Worm (Caenorhabditis elegans) whole organism, early embryonic: ENCODE results near the gene slcf-2.
A peak's percentile ranks its signal among the peaks of the same experiment; 100 is the strongest.

Source experiments
- B0310.2 ChIP-seq: sonication (generic microtip); optimal IDR thresholded peaks from 2 replicates; lab custom pipeline; 2016; ENCODE audit warnings: mild to moderate bottlenecking, missing genetic modification characterization, missing compliant biosample characterization
- F13C5.2 ChIP-seq: sonication (generic microtip); optimal IDR thresholded peaks from 2 replicates; lab custom pipeline; 2017; ENCODE audit warnings: mild to moderate bottlenecking, missing genetic modification characterization, inconsistent platforms, missing compliant biosample characterization
- aly-1 ChIP-seq: sonication (generic microtip); optimal IDR thresholded peaks from 2 replicates; lab custom pipeline; 2016; ENCODE audit warnings: missing genetic modification characterization, missing compliant biosample characterization
- ama-1 ChIP-seq: fragments of 150-350 bp; optimal IDR thresholded peaks from 2 replicates; lab custom pipeline; 2014
- ceh-13 ChIP-seq: fragments of 200-800 bp; sonication (Bioruptor generic); optimal IDR thresholded peaks from 2 replicates; lab custom pipeline; 2018; ENCODE audit warnings: mild to moderate bottlenecking, missing genetic modification characterization, missing compliant biosample characterization
- ceh-36 ChIP-seq: sonication (generic microtip); optimal IDR thresholded peaks from 2 replicates; lab custom pipeline; 2016; ENCODE audit warnings: missing genetic modification characterization, inconsistent platforms, missing compliant biosample characterization
- ets-7 ChIP-seq: sonication (generic microtip); optimal IDR thresholded peaks from 2 replicates; lab custom pipeline; 2016; ENCODE audit warnings: missing genotype, missing genetic modification characterization, missing compliant biosample characterization
- flt-1 ChIP-seq: fragments of 200-800 bp; sonication (Bioruptor generic); IDR thresholded peaks from 2 replicates; pipeline ENCODE4 v1.3.6; 2022; ENCODE audit warnings: missing genetic modification characterization, missing compliant biosample characterization
- hmbx-1 ChIP-seq: sonication (generic microtip); optimal IDR thresholded peaks from 2 replicates; lab custom pipeline; 2016; ENCODE audit warnings: mild to moderate bottlenecking, missing genetic modification characterization, missing compliant biosample characterization
- hmg-4 ChIP-seq: fragments of 200-800 bp; sonication (Bioruptor generic); optimal IDR thresholded peaks from 2 replicates; lab custom pipeline; 2018; ENCODE audit warnings: mild to moderate bottlenecking, missing genetic modification characterization, missing compliant biosample characterization
- hnd-1 ChIP-seq: sonication (generic microtip); optimal IDR thresholded peaks from 2 replicates; lab custom pipeline; 2016; ENCODE audit warnings: missing genetic modification characterization, missing compliant biosample characterization
- pes-1 ChIP-seq: fragments of 200-800 bp; sonication (Bioruptor generic); IDR thresholded peaks from 2 replicates; pipeline ENCODE4 v1.3.6; 2022; ENCODE audit warnings: missing genetic modification reagents, missing genetic modification characterization, missing compliant biosample characterization
- scrt-1 ChIP-seq: fragments of 200-800 bp; sonication (Bioruptor generic); IDR thresholded peaks from 2 replicates; pipeline ENCODE4 v1.3.6; 2022; ENCODE audit warnings: missing genetic modification characterization, missing compliant biosample characterization
- sea-1 ChIP-seq: fragments of 200-800 bp; sonication (Bioruptor generic); conservative IDR thresholded peaks from 2 replicates; pipeline ENCODE4 v1.3.6; 2022; ENCODE audit warnings: missing genetic modification characterization, missing compliant biosample characterization
- tbx-11 ChIP-seq: fragments of 200-800 bp; sonication (Bioruptor generic); IDR thresholded peaks from 2 replicates; pipeline ENCODE4 v1.3.6; 2022; ENCODE audit warnings: missing genetic modification characterization, missing compliant biosample characterization
- tbx-37 ChIP-seq: fragments of 200-800 bp; sonication (Bioruptor generic); conservative IDR thresholded peaks from 2 replicates; pipeline ENCODE4 v1.3.6; 2022; ENCODE audit warnings: missing genetic modification reagents, missing genetic modification characterization, missing compliant biosample characterization
- tra-4 ChIP-seq: sonication (generic microtip); optimal IDR thresholded peaks from 2 replicates; lab custom pipeline; 2017; ENCODE audit warnings: missing genetic modification characterization, missing compliant biosample characterization

The slcf-2 gene

DNA sequence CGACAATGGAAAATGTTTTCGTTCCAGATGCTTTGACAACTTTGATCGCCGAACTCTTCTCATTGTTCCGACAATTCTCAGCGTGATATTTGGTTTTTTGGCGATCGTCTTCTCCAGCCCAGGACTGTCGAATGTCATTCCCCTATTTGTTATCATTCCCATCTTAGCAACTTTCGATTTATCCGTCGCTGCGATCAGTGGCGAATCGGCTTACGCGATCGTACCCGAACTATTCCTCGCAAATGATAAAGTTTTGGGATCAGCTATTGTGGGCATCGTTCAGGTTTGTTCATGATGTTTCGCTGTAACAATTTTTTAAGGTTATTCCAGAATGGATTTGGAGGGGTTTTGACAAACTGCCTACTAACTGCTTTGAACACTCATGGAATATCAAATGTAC is 3.1 kb downstream of the slcf-2 start:
- TF ChIP-seq tbx-37 (GFP tag; lab: Robert Waterston, UW) (no peak), aly-1 (tag; lab: Kevin White, UChicago) (no peak), ets-7 (no peak), F13C5.2 (tag; lab: Kevin White, UChicago) (no peak), flt-1 (GFP tag; lab: Robert Waterston, UW) (no peak), hnd-1 (tag; lab: Kevin White, UChicago) (no peak), hmbx-1 (no peak), ama-1 (lab: Kevin White, UChicago) (no peak), ceh-36 (no peak), hmg-4 (GFP tag; lab: Kevin White, UChicago) (no peak), B0310.2 (tag; lab: Kevin White, UChicago) (no peak), ceh-13 (GFP tag; lab: Kevin White, UChicago) (no peak), scrt-1 (GFP tag; lab: Robert Waterston, UW) (no peak)

ce11 chrX:3399917-3400316 is 6.3 kb downstream of the slcf-2 start, which contains the start of gene cht-1:
TSS of gene cht-1 (minus strand) at chrX:3400017.
- no peak for TF ChIP-seq tra-4 (tag; lab: Kevin White, UChicago)
- no peak for TF ChIP-seq ets-7
- TF ChIP-seq flt-1 (GFP tag; lab: Robert Waterston, UW) = no peak
- no peak for TF ChIP-seq scrt-1 (GFP tag; lab: Robert Waterston, UW)

DNA sequence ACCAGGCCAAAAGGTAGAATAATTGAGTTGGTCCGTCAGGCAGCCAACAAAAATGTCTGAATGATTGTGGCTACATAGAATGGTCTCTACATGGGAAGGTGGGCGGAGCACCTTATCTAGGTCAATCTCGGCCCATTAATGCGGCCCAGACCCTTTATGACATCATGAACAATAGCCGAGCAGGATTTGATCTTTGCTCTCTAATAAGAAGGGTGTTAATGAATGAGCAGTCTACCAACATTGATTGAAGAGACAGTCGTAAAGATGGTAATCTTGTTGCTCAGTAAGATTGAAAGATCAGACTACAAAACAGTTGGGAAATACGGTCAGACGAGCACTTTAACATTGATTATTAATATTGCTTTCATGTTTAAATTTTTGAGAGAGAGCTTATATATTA is 6.7 kb downstream of the slcf-2 start:
- TF ChIP-seq tra-4 (tag; lab: Kevin White, UChicago) = no peak
- TF ChIP-seq ama-1 (lab: Kevin White, UChicago) = no peak
- no peak for TF ChIP-seq aly-1 (tag; lab: Kevin White, UChicago)
- TF ChIP-seq B0310.2 (tag; lab: Kevin White, UChicago) = no peak
- TF ChIP-seq F13C5.2 (tag; lab: Kevin White, UChicago) = no peak
- TF ChIP-seq ceh-13 (GFP tag; lab: Kevin White, UChicago) = no peak
- TF ChIP-seq hnd-1 (tag; lab: Kevin White, UChicago) = no peak
- TF ChIP-seq tbx-11 = no peak
- no peak for TF ChIP-seq scrt-1 (GFP tag; lab: Robert Waterston, UW)
- TF ChIP-seq ceh-36 = no peak
- TF ChIP-seq tbx-37 (GFP tag; lab: Robert Waterston, UW) = no peak
- no peak for TF ChIP-seq hmbx-1
- no peak for TF ChIP-seq pes-1 (GFP tag; lab: Robert Waterston, UW)
- TF ChIP-seq ets-7 = no peak
- TF ChIP-seq hmg-4 (GFP tag; lab: Kevin White, UChicago) = no peak
- no peak for TF ChIP-seq flt-1 (GFP tag; lab: Robert Waterston, UW)
- no peak for TF ChIP-seq sea-1 (GFP tag; lab: Robert Waterston, UW)

DNA sequence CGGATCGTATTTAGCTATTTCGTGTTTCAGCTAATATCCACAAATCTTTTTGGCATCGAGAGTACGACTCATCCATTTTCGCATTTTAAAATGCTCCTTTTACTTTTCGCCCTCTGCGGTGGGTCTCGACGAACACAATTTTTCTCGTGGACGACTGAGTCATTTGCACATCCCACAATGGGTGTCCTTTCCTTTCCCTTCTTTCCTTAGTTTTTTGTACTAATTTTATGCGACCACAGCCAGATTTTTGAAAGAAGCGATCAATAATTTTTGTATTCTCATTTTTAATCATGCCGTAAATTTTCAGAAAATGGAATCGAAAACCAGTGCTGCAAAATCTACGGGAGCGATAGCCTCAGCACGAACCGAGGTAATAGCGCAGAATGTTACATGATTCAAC is 8.0 kb downstream of the slcf-2 start, which contains the start of gene C04F6.9:
TSS of gene C04F6.9 (plus strand) at position 301 of the 400 bp plus-strand sequence.
- TF ChIP-seq hmbx-1 = no peak
- no peak for TF ChIP-seq tbx-37 (GFP tag; lab: Robert Waterston, UW)
- TF ChIP-seq scrt-1 (GFP tag; lab: Robert Waterston, UW) = no peak

ce11 chrX:3403195-3403594 is 9.5 kb downstream of the slcf-2 start, which contains the start of gene vit-5:
TSS of gene vit-5 (plus strand) at chrX:3403471.
- TF ChIP-seq ceh-13 (GFP tag; lab: Kevin White, UChicago) = no peak
- TF ChIP-seq pes-1 (GFP tag; lab: Robert Waterston, UW) = no peak

- no peak for TF ChIP-seq tra-4 (tag; lab: Kevin White, UChicago)
- TF ChIP-seq ceh-36 = no peak
- TF ChIP-seq scrt-1 (GFP tag; lab: Robert Waterston, UW) = no peak
Observed at ce11 chrX:3408717-3409303, 15.1 kb downstream of the slcf-2 start.

- TF ChIP-seq aly-1 (tag; lab: Kevin White, UChicago) (peak; percentile 3), ets-7 (no peak)
Observed at ce11 chrX:3411565-3412022, 17.9 kb downstream of the slcf-2 start, which contains the start of gene unc-78. TSS of gene unc-78 (minus strand) at chrX:3411615.

DNA sequence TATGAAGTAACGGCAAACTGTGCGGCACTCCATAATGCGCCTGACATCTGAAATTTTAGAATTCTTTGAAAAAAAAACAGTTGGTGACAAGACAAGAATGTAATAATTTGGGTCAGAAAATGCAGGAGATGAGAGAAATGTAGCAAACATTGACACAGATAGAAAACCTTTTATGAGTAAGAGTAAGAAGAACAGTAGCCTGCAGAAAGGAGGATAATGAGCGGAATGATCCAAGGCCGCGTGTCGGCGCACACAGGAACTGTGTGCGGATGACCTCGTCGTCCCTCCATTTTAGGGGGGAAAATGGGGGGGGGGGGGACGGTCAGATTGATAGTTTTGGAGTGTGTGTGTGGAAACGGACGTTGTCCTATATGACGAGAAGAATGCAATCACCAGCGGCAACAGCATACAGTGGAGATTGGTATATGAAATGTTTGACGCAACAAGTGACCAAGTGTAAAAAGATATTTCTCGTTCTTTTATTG is 21.0 kb downstream of the slcf-2 start, which contains the start of gene dhs-27:
TSS of gene dhs-27 (minus strand) at position 51 of the 485 bp plus-strand sequence.
- TF ChIP-seq ets-7 = no peak
- TF ChIP-seq hmg-4 (GFP tag; lab: Kevin White, UChicago) = peak; percentile 1
- no peak for TF ChIP-seq tbx-11

- no peak for TF ChIP-seq scrt-1 (GFP tag; lab: Robert Waterston, UW)
- TF ChIP-seq hmg-4 (GFP tag; lab: Kevin White, UChicago) = no peak
- TF ChIP-seq B0310.2 (tag; lab: Kevin White, UChicago) = no peak
- no peak for TF ChIP-seq sea-1 (GFP tag; lab: Robert Waterston, UW)
- TF ChIP-seq flt-1 (GFP tag; lab: Robert Waterston, UW) = no peak
- no peak for TF ChIP-seq F13C5.2 (tag; lab: Kevin White, UChicago)
- TF ChIP-seq ceh-36 = no peak
- no peak for TF ChIP-seq ets-7
- TF ChIP-seq tra-4 (tag; lab: Kevin White, UChicago) = no peak
- no peak for TF ChIP-seq pes-1 (GFP tag; lab: Robert Waterston, UW)
- no peak for TF ChIP-seq tbx-37 (GFP tag; lab: Robert Waterston, UW)
- TF ChIP-seq ama-1 (lab: Kevin White, UChicago) = no peak
- TF ChIP-seq ceh-13 (GFP tag; lab: Kevin White, UChicago) = no peak
- TF ChIP-seq aly-1 (tag; lab: Kevin White, UChicago) = no peak
- no peak for TF ChIP-seq hnd-1 (tag; lab: Kevin White, UChicago)
Observed at ce11 chrX:3416063-3416462, 22.4 kb downstream of the slcf-2 start.
